Worm (Caenorhabditis elegans) whole organism, L4 larva: ENCODE results near the gene btb-19.

Source experiments
- Y48G9A.11 ChIP-seq: fragments of 200-800 bp; sonication (Bioruptor generic); IDR thresholded peaks from 2 replicates; pipeline ENCODE4 v1.3.6; 2022; ENCODE audit warnings: missing genetic modification reagents, missing genetic modification characterization, missing compliant biosample characterization
- Y5F2A.4 ChIP-seq: fragments of 200-800 bp; sonication (Bioruptor generic); optimal IDR thresholded peaks from 2 replicates; lab custom pipeline; 2018; ENCODE audit warnings: mild to moderate bottlenecking, missing genetic modification characterization, missing compliant biosample characterization
- Y75B8A.6 ChIP-seq: fragments of 200-800 bp; sonication (Bioruptor generic); IDR thresholded peaks from 2 replicates; pipeline ENCODE4 v1.3.6; 2022; ENCODE audit warnings: missing genetic modification reagents, missing genetic modification characterization, missing compliant biosample characterization
- ZK546.5 ChIP-seq, 2 experiments: sonication (generic microtip); optimal IDR thresholded peaks; 2 replicates each; lab custom pipeline; 2017; ENCODE audit warnings: missing biosample characterization in 2 of 2, missing genetic modification characterization in 2 of 2
- aha-1 ChIP-seq: fragments of 150-350 bp; peaks from one replicate; lab custom pipeline; 2014; ENCODE audit warnings: missing biosample characterization, missing genetic modification characterization
- ama-1 ChIP-seq: fragments of 150-350 bp; optimal IDR thresholded peaks from 2 replicates; lab custom pipeline; 2014; ENCODE audit warnings: inconsistent platforms, mixed read lengths
- ceh-28 ChIP-seq: fragments of 150-350 bp; optimal IDR thresholded peaks from 2 replicates; lab custom pipeline; 2014; ENCODE audit warnings: missing biosample characterization, missing genetic modification reagents, missing genetic modification characterization
- ces-1 ChIP-seq: fragments of 150-350 bp; sonication (generic microtip); optimal IDR thresholded peaks from 4 replicates; lab custom pipeline; 2014; ENCODE audit warnings: missing biosample characterization, missing genetic modification reagents, missing genetic modification characterization
- daf-16 ChIP-seq, 3 experiments: sonication (generic microtip); optimal IDR thresholded peaks; 2 replicates each; lab custom pipeline; 2016 to 2017; ENCODE audit warnings: missing genetic modification characterization in 3 of 3, missing genetic modification reagents in 3 of 3, mild to moderate bottlenecking in 2 of 3, missing compliant biosample characterization in 2 of 3, missing biosample characterization in 1 of 3, moderate library complexity in 1 of 3
- daf-19 ChIP-seq: fragments of 200-800 bp; sonication (Bioruptor generic); conservative IDR thresholded peaks from 2 replicates; pipeline ENCODE4 v1.3.6; 2022; ENCODE audit warnings: missing genetic modification characterization, missing compliant biosample characterization
- duxl-1 ChIP-seq: sonication (generic microtip); optimal IDR thresholded peaks from 2 replicates; lab custom pipeline; 2016; ENCODE audit warnings: mild to moderate bottlenecking, missing genetic modification characterization, moderate library complexity, missing compliant biosample characterization; ENCODE audit not compliant: poor library complexity
- egl-43 ChIP-seq: fragments of 200-800 bp; sonication (Bioruptor generic); IDR thresholded peaks from 2 replicates; pipeline ENCODE4 v1.3.6; 2022; ENCODE audit warnings: missing genetic modification reagents, missing genetic modification characterization, missing compliant biosample characterization
- hlh-30 ChIP-seq: sonication (generic microtip); optimal IDR thresholded peaks from 2 replicates; lab custom pipeline; 2017; ENCODE audit warnings: antibody characterized with exemption, mild to moderate bottlenecking, missing genetic modification characterization, missing compliant biosample characterization; ENCODE audit not compliant: insufficient read depth
- lin-13 ChIP-seq: fragments of 150-350 bp; optimal IDR thresholded peaks from 2 replicates; lab custom pipeline; 2014; ENCODE audit warnings: missing biosample characterization, missing genetic modification reagents, missing genetic modification characterization
- lin-29 ChIP-seq: fragments of 200-800 bp; sonication (Bioruptor generic); IDR thresholded peaks from 2 replicates; pipeline ENCODE4 v1.3.6; 2022; ENCODE audit warnings: missing genetic modification reagents, missing genetic modification characterization, missing compliant biosample characterization
- lir-3 ChIP-seq: sonication (generic microtip); optimal IDR thresholded peaks from 2 replicates; lab custom pipeline; 2016; ENCODE audit warnings: mild to moderate bottlenecking, missing genetic modification characterization, missing compliant biosample characterization
- lsy-2 ChIP-seq, 2 experiments: fragments of 150-350 bp in 1 of 2; sonication (generic microtip) in 1 of 2; optimal IDR thresholded peaks; 2 replicates each; lab custom pipeline; 2014 to 2017; ENCODE audit warnings: missing biosample characterization in 2 of 2, missing genetic modification characterization in 2 of 2
- madf-9 ChIP-seq: fragments of 200-800 bp; sonication (Bioruptor generic); conservative IDR thresholded peaks from 2 replicates; pipeline ENCODE4 v1.3.6; 2022; ENCODE audit warnings: missing genetic modification reagents, missing genetic modification characterization, missing compliant biosample characterization
- mdl-1 ChIP-seq, 2 experiments: fragments of 150-350 bp in 1 of 2; sonication (generic microtip) in 1 of 2; optimal IDR thresholded peaks; 2 replicates each; lab custom pipeline; 2014 to 2017; ENCODE audit warnings: missing biosample characterization in 2 of 2, missing genetic modification characterization in 2 of 2
- mdt-29 ChIP-seq: fragments of 200-800 bp; sonication (Bioruptor generic); IDR thresholded peaks from 2 replicates; pipeline ENCODE4 v1.3.6; 2022; ENCODE audit warnings: missing genetic modification reagents, missing genetic modification characterization, missing compliant biosample characterization
- mep-1 ChIP-seq: fragments of 150-350 bp; sonication (generic microtip); optimal IDR thresholded peaks from 3 replicates; lab custom pipeline; 2014; ENCODE audit warnings: missing biosample characterization, missing genetic modification characterization
- mxl-2 ChIP-seq: fragments of 200-800 bp; sonication (Bioruptor generic); conservative IDR thresholded peaks from 2 replicates; pipeline ENCODE4 v1.3.6; 2022; ENCODE audit warnings: missing genetic modification reagents, missing genetic modification characterization, missing compliant biosample characterization
- nhr-10 ChIP-seq: fragments of 150-350 bp; optimal IDR thresholded peaks from 2 replicates; lab custom pipeline; 2014; ENCODE audit warnings: missing biosample characterization, missing genetic modification characterization
- nhr-102 ChIP-seq: sonication (generic microtip); optimal IDR thresholded peaks from 2 replicates; lab custom pipeline; 2016; ENCODE audit warnings: mild to moderate bottlenecking, missing genetic modification characterization, moderate library complexity, missing compliant biosample characterization
- nhr-11 ChIP-seq: fragments of 150-350 bp; optimal IDR thresholded peaks from 2 replicates; lab custom pipeline; 2014; ENCODE audit warnings: missing biosample characterization, missing genetic modification characterization
- nhr-237 ChIP-seq: sonication (generic microtip); optimal IDR thresholded peaks from 2 replicates; lab custom pipeline; 2017; ENCODE audit warnings: missing biosample characterization, missing genetic modification characterization
- nhr-28 ChIP-seq: fragments of 150-350 bp; optimal IDR thresholded peaks from 2 replicates; lab custom pipeline; 2014; ENCODE audit warnings: missing biosample characterization, missing genetic modification characterization
- nhr-41 ChIP-seq: fragments of 200-800 bp; sonication (Bioruptor generic); IDR thresholded peaks from 2 replicates; pipeline ENCODE4 v1.3.6; 2022; ENCODE audit warnings: missing genetic modification reagents, missing genetic modification characterization, missing compliant biosample characterization
- nhr-42 ChIP-seq: fragments of 200-800 bp; sonication (Bioruptor generic); IDR thresholded peaks from 2 replicates; pipeline ENCODE4 v1.3.6; 2022; ENCODE audit warnings: missing genetic modification characterization, missing compliant biosample characterization
- nhr-76 ChIP-seq: fragments of 150-350 bp; optimal IDR thresholded peaks from 2 replicates; lab custom pipeline; 2014; ENCODE audit warnings: missing biosample characterization, missing genetic modification characterization
- php-3 ChIP-seq: fragments of 200-800 bp; sonication (Bioruptor generic); IDR thresholded peaks from 2 replicates; pipeline ENCODE4 v1.3.6; 2022; ENCODE audit warnings: missing genetic modification reagents, missing genetic modification characterization, missing compliant biosample characterization
- rbr-2 ChIP-seq: sonication (generic microtip); optimal IDR thresholded peaks from 2 replicates; lab custom pipeline; 2016; ENCODE audit warnings: missing genotype, missing genetic modification characterization, missing compliant biosample characterization
- skn-1 ChIP-seq: fragments of 150-350 bp; optimal IDR thresholded peaks from 2 replicates; lab custom pipeline; 2014; ENCODE audit warnings: missing biosample characterization, missing genetic modification characterization
- snpc-4 ChIP-seq: fragments of 150-350 bp; optimal IDR thresholded peaks from 2 replicates; lab custom pipeline; 2014; ENCODE audit warnings: missing biosample characterization, missing genetic modification characterization
- spr-1 ChIP-seq: sonication (generic microtip); optimal IDR thresholded peaks from 2 replicates; lab custom pipeline; 2016; ENCODE audit warnings: mild to moderate bottlenecking, missing genetic modification characterization, missing compliant biosample characterization
- spr-3 ChIP-seq: fragments of 200-800 bp; sonication (Bioruptor generic); optimal IDR thresholded peaks from 2 replicates; lab custom pipeline; 2018; ENCODE audit warnings: mild to moderate bottlenecking, missing genetic modification characterization, missing compliant biosample characterization
- tag-97 ChIP-seq: fragments of 200-800 bp; sonication (Bioruptor generic); IDR thresholded peaks from 2 replicates; pipeline ENCODE4 v1.3.6; 2022; ENCODE audit warnings: missing genetic modification characterization, missing compliant biosample characterization
- tra-1 ChIP-seq: fragments of 200-800 bp; sonication (Bioruptor generic); IDR thresholded peaks from 2 replicates; pipeline ENCODE4 v1.3.6; 2022; ENCODE audit warnings: missing genetic modification reagents, missing genetic modification characterization, missing compliant biosample characterization
- unc-62 ChIP-seq, 3 experiments: fragments of 150-350 bp in 1 of 3; sonication (generic microtip); optimal IDR thresholded peaks in 2 of 3; peaks in 1 of 3; 1 replicate in 1 of 3; 2 replicates in 2 of 3; lab custom pipeline; 2014 to 2017; ENCODE audit warnings: missing biosample characterization in 3 of 3, missing genetic modification characterization in 3 of 3, missing genetic modification reagents in 3 of 3, missing genotype in 1 of 3
- zfp-2 ChIP-seq: sonication (generic microtip); optimal IDR thresholded peaks from 2 replicates; lab custom pipeline; 2016; ENCODE audit warnings: mild to moderate bottlenecking, missing genetic modification characterization, missing compliant biosample characterization
- zip-11 ChIP-seq: fragments of 200-800 bp; sonication (Bioruptor generic); IDR thresholded peaks from 2 replicates; pipeline ENCODE4 v1.3.6; 2022; ENCODE audit warnings: missing genetic modification characterization, missing compliant biosample characterization
- zip-2 ChIP-seq: fragments of 150-350 bp; optimal IDR thresholded peaks from 2 replicates; lab custom pipeline; 2014; ENCODE audit warnings: missing biosample characterization, missing genetic modification characterization
- ztf-11 ChIP-seq: fragments of 150-350 bp; optimal IDR thresholded peaks from 2 replicates; lab custom pipeline; 2014; ENCODE audit warnings: missing biosample characterization, missing genetic modification characterization
- ztf-7 ChIP-seq: fragments of 150-350 bp; optimal IDR thresholded peaks from 2 replicates; lab custom pipeline; 2014; ENCODE audit warnings: missing biosample characterization, missing genetic modification characterization

Gene btb-19

ce11 chrII:14502997-14503396 is 18.9 kb downstream of the btb-19 start, which contains the start of gene K10H10.6:
Gene K10H10.6 (plus strand): TSS chrII:14503297.
- TF ChIP-seq Y5F2A.4 (GFP tag; lab: Kevin White, UChicago) (no peak), snpc-4 (tag; lab: Kevin White, UChicago) (no peak), nhr-10 (tag; lab: Kevin White, UChicago) (no peak), mxl-2 (no peak)

ce11 chrII:14501447-14501846 is 20.5 kb downstream of the btb-19 start, which contains the start of gene K10H10.5:
Gene K10H10.5 (plus strand): TSS chrII:14501747.
- TF ChIP-seq nhr-41: no peak

ce11 chrII:14500122-14500521 is 21.8 kb downstream of the btb-19 start, which contains the start of gene K10H10.4:
Gene K10H10.4 (plus strand): TSS chrII:14500422.
- TF ChIP-seq snpc-4 (tag; lab: Kevin White, UChicago): no peak
- TF ChIP-seq Y75B8A.6: no peak
- no peak for TF ChIP-seq unc-62 (GFP tag; optimal IDR thresholded peaks at IDR 0.05 in 1 of 2; lab: Kevin White, UChicago)
- no peak for TF ChIP-seq unc-62 (tag; optimal IDR thresholded peaks at IDR 0.05; lab: Kevin White, UChicago)

- TF ChIP-seq Y5F2A.4 (GFP tag; lab: Kevin White, UChicago) (no peak), nhr-102 (tag; lab: Kevin White, UChicago) (no peak), zip-11 (no peak), aha-1 (peak; percentile 48), nhr-42 (GFP tag; lab: Robert Waterston, UW) (no peak), mep-1 (tag; lab: Kevin White, UChicago) (no peak), ztf-11 (tag; lab: Kevin White, UChicago) (no peak), ces-1 (GFP tag; lab: Kevin White, UChicago) (no peak), lin-29 (GFP tag; lab: Robert Waterston, UW) (no peak), nhr-237 (no peak), mdl-1 (tag; optimal IDR thresholded peaks at IDR 0.05; lab: Kevin White, UChicago) (no peak), ceh-28 (no peak), hlh-30 (peak; percentile 9), nhr-28 (tag; lab: Kevin White, UChicago) (peak; percentile 99), spr-1 (no peak), ama-1 (lab: Kevin White, UChicago) (no peak), spr-3 (no peak), rbr-2 (no peak)
- TF ChIP-seq, all 104 proteins: peak for 3
Measured at ce11 chrII:14497848-14498247, 24.1 kb downstream of the btb-19 start, which contains the start of gene dhs-8. Gene dhs-8 (plus strand): TSS chrII:14498026.

DNA sequence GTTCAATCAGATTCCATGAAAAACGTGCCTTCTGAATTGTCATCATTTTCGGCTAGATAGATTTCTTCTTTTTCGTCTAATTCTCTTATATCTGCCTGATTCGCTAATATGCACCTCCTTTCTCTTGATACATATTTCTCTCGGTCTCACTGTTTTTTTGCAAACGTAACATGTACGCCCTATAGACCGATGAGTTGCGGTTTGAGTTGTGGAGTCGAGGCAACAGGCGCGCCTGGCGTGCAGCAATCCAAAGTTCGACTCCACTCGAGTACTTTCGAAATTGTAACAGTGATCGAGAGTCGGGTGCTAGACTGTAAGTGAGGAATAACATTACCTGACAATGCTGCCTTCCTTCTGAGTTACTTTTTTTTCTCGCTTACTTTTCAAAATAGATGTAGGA is 25.1 kb downstream of the btb-19 start:
- TF ChIP-seq nhr-41 (peak; percentile 87), nhr-28 (tag; lab: Kevin White, UChicago) (peak; percentile 91), lsy-2 (tag; optimal IDR thresholded peaks at IDR 0.05; lab: Kevin White, UChicago) (peak; percentile 39 to 84), nhr-76 (tag; lab: Kevin White, UChicago) (no peak), lir-3 (tag; lab: Kevin White, UChicago) (peak; percentile 88), nhr-42 (GFP tag; lab: Robert Waterston, UW) (peak; percentile 95), duxl-1 (tag; lab: Kevin White, UChicago) (peak; percentile 86), lin-13 (peak; percentile 46), daf-16 (GFP tag; optimal IDR thresholded peaks at IDR 0.05; lab: Kevin White, UChicago) (peak; percentile 60 to 92), daf-16 (tag; optimal IDR thresholded peaks at IDR 0.05; lab: Kevin White, UChicago) (peak; percentile 77), nhr-11 (tag; lab: Kevin White, UChicago) (peak; percentile 55), tra-1 (GFP tag; lab: Robert Waterston, UW) (peak; percentile 90), madf-9 (peak; percentile 79), zip-2 (tag; lab: Kevin White, UChicago) (peak; percentile 41), zfp-2 (tag; lab: Kevin White, UChicago) (peak; percentile 69), tag-97 (GFP tag; lab: Robert Waterston, UW) (no peak), ama-1 (lab: Kevin White, UChicago) (no peak), Y48G9A.11 (GFP tag; lab: Robert Waterston, UW) (peak; percentile 81), php-3 (GFP tag; lab: Robert Waterston, UW) (peak; percentile 71), aha-1 (peak; percentile 99), ztf-7 (tag; lab: Kevin White, UChicago) (peak; percentile 61), skn-1 (no peak), daf-19 (peak; percentile 95), egl-43 (GFP tag; lab: Robert Waterston, UW) (peak; percentile 97), ZK546.5 (tag; optimal IDR thresholded peaks at IDR 0.05; lab: Kevin White, UChicago) (no peak), hlh-30 (peak; percentile 81), mdt-29 (peak; percentile 77; the same call in 1 of the 2 replicates)
